Fruit fly (Drosophila melanogaster): Measurements from ENCODE around the gene Gr93a.

DNA sequence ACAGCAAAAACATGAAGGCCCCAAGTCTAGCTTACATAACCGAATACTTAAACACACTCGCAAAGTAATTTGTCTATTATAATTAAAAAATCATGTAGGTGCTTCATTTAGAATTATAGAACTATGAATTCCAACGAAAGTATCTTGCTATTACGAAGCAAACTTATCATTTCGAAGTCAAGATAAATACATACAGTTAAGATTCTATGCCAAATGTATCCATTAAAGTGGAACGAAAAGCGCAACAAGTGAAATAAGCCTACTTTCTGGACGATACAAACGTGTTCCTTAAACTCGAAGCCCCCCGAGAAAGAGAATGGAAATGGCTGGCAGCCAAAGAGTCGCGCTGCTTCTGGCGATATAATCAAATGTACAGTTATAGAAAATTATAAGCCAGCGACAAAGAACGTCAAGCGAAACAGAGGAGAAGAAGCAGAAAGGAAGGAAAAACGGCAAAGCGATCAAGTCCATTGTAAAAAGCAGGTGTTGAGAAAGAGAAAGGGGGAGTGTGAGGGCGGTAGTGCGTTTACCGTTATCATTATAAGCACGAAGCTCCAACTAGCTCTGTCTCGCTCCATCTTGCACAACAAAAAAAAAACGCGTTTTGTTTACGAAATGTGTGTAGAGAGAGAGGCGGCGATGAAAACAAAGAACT is 20.4 kb downstream of the Gr93a start:
- TF ChIP-seq h (optimal IDR thresholded peaks at IDR 0.05) (no peak), psq (optimal IDR thresholded peaks at IDR 0.05) (no peak), insv (optimal IDR thresholded peaks at IDR 0.05) (no peak)

All from Kc167 (cell line).